Fruit fly (Drosophila melanogaster) whole organism: ENCODE results near the gene Nos.

ENCODE experiments used
- CG8478 ChIP-seq: fragments of >200 bp; optimal IDR thresholded peaks from 2 replicates; lab custom pipeline; 2018; ENCODE audit warnings: inconsistent platforms
- Dll ChIP-seq: fragments of >200 bp; optimal IDR thresholded peaks from 2 replicates; lab custom pipeline; 2017
- EcR ChIP-seq, 2 experiments: fragments of >200 bp; optimal IDR thresholded peaks; 2 replicates each; lab custom pipeline; 2017; ENCODE audit warnings: missing biosample characterization in 2 of 2, missing genetic modification characterization in 2 of 2, missing genetic modification reagents in 2 of 2
- pan ChIP-seq: fragments of >200 bp; optimal IDR thresholded peaks from 2 replicates; lab custom pipeline; 2017
- psq ChIP-seq: fragments of >200 bp; optimal IDR thresholded peaks from 2 replicates; lab custom pipeline; 2017
- usp ChIP-seq: fragments of >200 bp; optimal IDR thresholded peaks from 2 replicates; lab custom pipeline; 2017; ENCODE audit warnings: missing biosample characterization, missing genetic modification characterization, mixed read lengths

dm6 chr2L:10818807-10819206 is 18.5 kb downstream of the Nos start, which contains the start of gene CG6508:
- TF ChIP-seq psq (lab: Kevin White, UChicago): no peak
- no peak for TF ChIP-seq CG8478 (lab: Kevin White, UChicago)
- no peak for TF ChIP-seq usp (GFP tag; lab: Kevin White, UChicago)
- TF ChIP-seq pan: no peak
- no peak for TF ChIP-seq EcR (GFP tag; optimal IDR thresholded peaks at IDR 0.05; lab: Kevin White, UChicago)
- TF ChIP-seq Dll (lab: Kevin White, UChicago): no peak
